Worm (Caenorhabditis elegans): Measurements from ENCODE around the gene F59D6.1.

DNA sequence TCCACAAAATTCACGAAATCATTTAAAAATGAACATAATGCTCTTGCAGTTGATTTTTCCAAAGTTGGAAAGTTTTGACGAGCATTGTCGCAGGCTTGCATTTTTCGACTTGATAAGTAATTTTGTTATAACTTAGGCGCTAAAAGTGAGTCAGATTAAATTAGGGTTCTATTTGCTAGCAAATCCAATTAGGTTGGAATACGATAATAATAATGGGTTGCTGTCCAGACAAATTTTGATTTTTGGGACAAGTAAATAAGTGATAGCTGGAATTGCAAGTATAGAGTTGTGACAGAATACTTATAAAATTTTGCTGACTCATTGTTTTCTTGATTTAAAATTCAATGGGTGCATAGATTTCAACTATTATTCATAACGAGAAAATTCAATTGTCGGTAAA, 39.0 kb upstream of the F59D6.1 start, which contains the start of gene srw-112:
- TF ChIP-seq fkh-10 (GFP tag; optimal IDR thresholded peaks at IDR 0.05), result no peak
- no peak for TF ChIP-seq aha-1 (tag; optimal IDR thresholded peaks at IDR 0.05)
- no peak for TF ChIP-seq lin-13 (GFP tag; optimal IDR thresholded peaks at IDR 0.05)
- TF ChIP-seq nhr-237 (tag; optimal IDR thresholded peaks at IDR 0.05), result no peak
- no peak for TF ChIP-seq unc-62 (GFP tag; optimal IDR thresholded peaks at IDR 0.05)
- no peak for TF ChIP-seq jun-1 (tag; optimal IDR thresholded peaks at IDR 0.05)
- no peak for TF ChIP-seq mef-2 (tag; optimal IDR thresholded peaks at IDR 0.05)
- no peak for TF ChIP-seq nhr-19 (GFP tag; conservative IDR thresholded peaks at IDR 0.05)
